Worm (Caenorhabditis elegans) whole organism, mixed stage, embryonic: ENCODE data around the gene Y50D4A.4.

Source experiments
- bed-3 ChIP-seq: fragments of 200-800 bp; sonication (Bioruptor generic); optimal IDR thresholded peaks from 3 replicates; lab custom pipeline; 2018; ENCODE audit warnings: mild to moderate bottlenecking, missing genetic modification characterization, moderate library complexity, missing compliant biosample characterization
- blmp-1 ChIP-seq: fragments of 150-350 bp; optimal IDR thresholded peaks from 2 replicates; lab custom pipeline; 2014; ENCODE audit warnings: missing biosample characterization, missing genetic modification characterization
- ceh-39 ChIP-seq: fragments of 150-350 bp; optimal IDR thresholded peaks from 2 replicates; lab custom pipeline; 2014; ENCODE audit warnings: missing biosample characterization, missing genetic modification characterization
- elt-3 ChIP-seq: fragments of 150-350 bp; optimal IDR thresholded peaks from 2 replicates; lab custom pipeline; 2014; ENCODE audit warnings: missing biosample characterization, missing genetic modification characterization
- ham-2 ChIP-seq: fragments of 200-800 bp; sonication (Bioruptor generic); optimal IDR thresholded peaks from 2 replicates; lab custom pipeline; 2018; ENCODE audit warnings: mild to moderate bottlenecking, missing genetic modification characterization, missing compliant biosample characterization
- lsy-2 ChIP-seq: fragments of 150-350 bp; optimal IDR thresholded peaks from 2 replicates; lab custom pipeline; 2014; ENCODE audit warnings: missing biosample characterization, missing genetic modification characterization
- mep-1 ChIP-seq: fragments of 150-350 bp; optimal IDR thresholded peaks from 2 replicates; lab custom pipeline; 2017; ENCODE audit warnings: missing biosample characterization, missing genetic modification reagents, missing genetic modification characterization, inconsistent platforms
- nhr-76 ChIP-seq: sonication (generic microtip); optimal IDR thresholded peaks from 2 replicates; lab custom pipeline; 2017; ENCODE audit warnings: missing biosample characterization, missing genetic modification characterization
- snpc-4 ChIP-seq: fragments of 150-350 bp; optimal IDR thresholded peaks from 2 replicates; lab custom pipeline; 2014; ENCODE audit warnings: missing biosample characterization, missing genetic modification characterization
- tbx-8 ChIP-seq: fragments of 200-800 bp; sonication (Bioruptor generic); optimal IDR thresholded peaks from 2 replicates; lab custom pipeline; 2018; ENCODE audit warnings: mild to moderate bottlenecking, missing genetic modification characterization, moderate library complexity, missing compliant biosample characterization
- unc-62 ChIP-seq: fragments of 150-350 bp; optimal IDR thresholded peaks from 2 replicates; lab custom pipeline; 2014; ENCODE audit warnings: missing biosample characterization, missing genetic modification reagents, missing genetic modification characterization
- ztf-11 ChIP-seq: fragments of 150-350 bp; optimal IDR thresholded peaks from 2 replicates; lab custom pipeline; 2014; ENCODE audit warnings: missing biosample characterization, missing genetic modification characterization

- TF ChIP-seq lsy-2 (tag; lab: Kevin White, UChicago) (no peak), bed-3 (GFP tag; lab: Kevin White, UChicago) (no peak), blmp-1 (tag; lab: Kevin White, UChicago) (no peak), mep-1 (tag; lab: Kevin White, UChicago) (no peak), elt-3 (tag; lab: Kevin White, UChicago) (no peak), ceh-39 (tag; lab: Kevin White, UChicago) (no peak), ham-2 (GFP tag; lab: Kevin White, UChicago) (no peak), ztf-11 (tag; lab: Kevin White, UChicago) (no peak), unc-62 (GFP tag; lab: Kevin White, UChicago) (no peak), tbx-8 (no peak), snpc-4 (tag; lab: Kevin White, UChicago) (no peak), nhr-76 (tag; lab: Kevin White, UChicago) (no peak)
These were observed 16.6 kb downstream of the Y50D4A.4 start, which contains the start of gene F25A2.1 for ce11 chrV:1179279-1179678.
